Fruit fly (Drosophila melanogaster) whole organism, embryonic: ENCODE results near the gene Unc50.

Experiments used
- Aef1 ChIP-seq: fragments of 200-800 bp; sonication (Bioruptor generic); IDR thresholded peaks from 3 replicates; pipeline ENCODE4 v1.3.6; 2022; ENCODE audit warnings: missing biosample characterization, missing genetic modification characterization
- B-H2 ChIP-seq: fragments of 200-800 bp; sonication (Bioruptor generic); optimal IDR thresholded peaks from 2 replicates; lab custom pipeline; 2018; ENCODE audit warnings: missing biosample characterization, mild to moderate bottlenecking, missing genetic modification characterization
- BtbVII ChIP-seq: fragments of 200-800 bp; sonication (Bioruptor generic); optimal IDR thresholded peaks from 3 replicates; lab custom pipeline; 2017; ENCODE audit warnings: missing biosample characterization, mild to moderate bottlenecking, missing genetic modification characterization
- CG10321 ChIP-seq: fragments of 200-800 bp; sonication (Bioruptor generic); IDR thresholded peaks from 2 replicates; pipeline ENCODE4 v1.3.6; 2022; ENCODE audit warnings: missing biosample characterization, missing genetic modification characterization
- CG10959 ChIP-seq: fragments of 200-800 bp; sonication (Bioruptor generic); IDR thresholded peaks from 2 replicates; pipeline ENCODE4 v1.3.6; 2022; ENCODE audit warnings: missing biosample characterization, missing genetic modification characterization
- CG11085 ChIP-seq: fragments of 200-800 bp; sonication (Bioruptor generic); IDR thresholded peaks from 2 replicates; pipeline ENCODE4 v1.3.6; 2022; ENCODE audit warnings: missing biosample characterization, missing genetic modification characterization
- CG12071 ChIP-seq: fragments of 200-800 bp; sonication (Bioruptor generic); optimal IDR thresholded peaks from 3 replicates; lab custom pipeline; 2018; ENCODE audit warnings: missing biosample characterization, mild to moderate bottlenecking, missing genetic modification characterization
- CG12299 ChIP-seq: fragments of 200-800 bp; sonication (Bioruptor generic); optimal IDR thresholded peaks from 2 replicates; lab custom pipeline; 2018; ENCODE audit warnings: missing biosample characterization, mild to moderate bottlenecking, missing genetic modification characterization
- CG15479 ChIP-seq: fragments of 200-800 bp; sonication (Bioruptor generic); optimal IDR thresholded peaks from 3 replicates; lab custom pipeline; 2019; ENCODE audit warnings: missing biosample characterization, mild to moderate bottlenecking, missing genetic modification characterization, moderate library complexity
- CG16813 ChIP-seq: fragments of 200-800 bp; sonication (Bioruptor generic); IDR thresholded peaks from 3 replicates; pipeline ENCODE4 v1.3.6; 2022; ENCODE audit warnings: missing biosample characterization, missing genetic modification characterization; ENCODE audit not compliant: partially characterized antibody
- CG17328 ChIP-seq: fragments of 200-800 bp; sonication (Bioruptor generic); IDR thresholded peaks from 2 replicates; pipeline ENCODE4 v1.3.6; 2022; ENCODE audit warnings: missing biosample characterization, missing genetic modification characterization
- CG17829 ChIP-seq: fragments of 200-800 bp; optimal IDR thresholded peaks from 2 replicates; lab custom pipeline; 2019; ENCODE audit warnings: missing biosample characterization, mild to moderate bottlenecking, missing genetic modification characterization, moderate library complexity
- CG30020 ChIP-seq: fragments of 200-800 bp; optimal IDR thresholded peaks from 2 replicates; lab custom pipeline; 2019; ENCODE audit warnings: missing biosample characterization, mild to moderate bottlenecking, missing genetic modification characterization, moderate library complexity
- CG3163 ChIP-seq: fragments of 200-800 bp; sonication (Bioruptor generic); optimal IDR thresholded peaks from 3 replicates; lab custom pipeline; 2016; ENCODE audit warnings: missing biosample characterization, missing genetic modification characterization
- CG32767 ChIP-seq: fragments of 200-800 bp; sonication (Bioruptor generic); IDR thresholded peaks from 2 replicates; pipeline ENCODE4 v1.3.6; 2022; ENCODE audit warnings: missing biosample characterization, missing genetic modification characterization
- CG34422 ChIP-seq: fragments of 200-800 bp; sonication (Bioruptor generic); IDR thresholded peaks from 3 replicates; pipeline ENCODE4 v1.3.6; 2022; ENCODE audit warnings: missing biosample characterization, missing genetic modification characterization
- CG3726 ChIP-seq: fragments of 200-800 bp; sonication (Bioruptor generic); IDR thresholded peaks from 3 replicates; pipeline ENCODE4, ENCODE4 v1.3.6; 2022; ENCODE audit warnings: missing biosample characterization, missing genetic modification characterization
- CG5953 ChIP-seq: fragments of 200-800 bp; sonication (Bioruptor generic); IDR thresholded peaks from 2 replicates; pipeline ENCODE4 v1.3.6; 2022; ENCODE audit warnings: missing biosample characterization, missing genetic modification characterization
- CG6175 ChIP-seq: fragments of 200-800 bp; sonication (Bioruptor generic); IDR thresholded peaks from 3 replicates; pipeline ENCODE4 v1.3.6; 2022; ENCODE audit warnings: missing biosample characterization, missing genetic modification characterization
- CG6813 ChIP-seq: fragments of 200-800 bp; sonication (Bioruptor generic); optimal IDR thresholded peaks from 2 replicates; lab custom pipeline; 2017; ENCODE audit warnings: missing biosample characterization, missing genetic modification characterization, mild to moderate bottlenecking, moderate library complexity, missing genetic modification reagents
- CG9215 ChIP-seq: fragments of 200-800 bp; sonication (Bioruptor generic); IDR thresholded peaks from 2 replicates; pipeline ENCODE4 v1.3.6; 2022; ENCODE audit warnings: missing biosample characterization, missing genetic modification characterization
- CG9817 ChIP-seq: fragments of 200-800 bp; sonication (Bioruptor generic); optimal IDR thresholded peaks from 2 replicates; lab custom pipeline; 2018; ENCODE audit warnings: missing biosample characterization, mild to moderate bottlenecking, missing genetic modification characterization, moderate library complexity
- CTCF ChIP-seq: fragments of 200-800 bp; sonication (Bioruptor generic); optimal IDR thresholded peaks from 2 replicates; lab custom pipeline; 2017; ENCODE audit warnings: missing biosample characterization, mild to moderate bottlenecking, missing genetic modification characterization, moderate library complexity
- D19A ChIP-seq: fragments of 200-800 bp; optimal IDR thresholded peaks from 3 replicates; lab custom pipeline; 2019; ENCODE audit warnings: missing biosample characterization, mild to moderate bottlenecking, missing genetic modification characterization, moderate library complexity
- Fer3 ChIP-seq: fragments of 200-800 bp; sonication (Bioruptor generic); optimal IDR thresholded peaks from 2 replicates; lab custom pipeline; 2018; ENCODE audit warnings: missing biosample characterization, mild to moderate bottlenecking, missing genetic modification characterization, moderate library complexity
- HHEX ChIP-seq: fragments of 200-800 bp; sonication (Bioruptor generic); optimal IDR thresholded peaks from 3 replicates; lab custom pipeline; 2017; ENCODE audit warnings: missing biosample characterization, mild to moderate bottlenecking, missing genetic modification characterization, missing genetic modification reagents
- Hr3 ChIP-seq: fragments of 200-800 bp; sonication (Bioruptor generic); optimal IDR thresholded peaks from 3 replicates; lab custom pipeline; 2016; ENCODE audit warnings: missing biosample characterization, missing genetic modification characterization
- Hr78 ChIP-seq, 2 experiments: fragments of 200-800 bp in 1 of 2; fragments of >200 bp in 1 of 2; sonication (Bioruptor generic) in 1 of 2; optimal IDR thresholded peaks; 2 replicates each; lab custom pipeline; 2017 to 2019; ENCODE audit warnings: missing biosample characterization in 2 of 2, missing genetic modification characterization in 2 of 2, mild to moderate bottlenecking in 1 of 2, moderate library complexity in 1 of 2
- Lpt ChIP-seq: fragments of >200 bp; optimal IDR thresholded peaks from 2 replicates; lab custom pipeline; 2018; ENCODE audit warnings: missing biosample characterization, missing genetic modification characterization
- MESR4 ChIP-seq: fragments of 200-800 bp; sonication (Bioruptor generic); optimal IDR thresholded peaks from 2 replicates; lab custom pipeline; 2018; ENCODE audit warnings: missing biosample characterization, mild to moderate bottlenecking, missing genetic modification characterization, moderate library complexity
- MTF-1 ChIP-seq: fragments of 200-800 bp; sonication (Bioruptor generic); optimal IDR thresholded peaks from 2 replicates; lab custom pipeline; 2018; ENCODE audit warnings: missing biosample characterization, mild to moderate bottlenecking, missing genetic modification characterization, borderline replicate concordance
- NC2β ChIP-seq: fragments of 200-800 bp; sonication (Bioruptor generic); optimal IDR thresholded peaks from 2 replicates; lab custom pipeline; 2016; ENCODE audit warnings: missing biosample characterization, missing genetic modification characterization
- Nf-YC ChIP-seq: fragments of 200-800 bp; optimal IDR thresholded peaks from 3 replicates; lab custom pipeline; 2019; ENCODE audit warnings: missing biosample characterization, mild to moderate bottlenecking, missing genetic modification characterization, moderate library complexity
- Oaz ChIP-seq: fragments of 200-800 bp; sonication (Bioruptor generic); IDR thresholded peaks from 2 replicates; pipeline ENCODE4 v1.3.6; 2022; ENCODE audit warnings: missing biosample characterization, missing genetic modification characterization
- Ssrp ChIP-seq: fragments of 200-800 bp; sonication (Bioruptor generic); optimal IDR thresholded peaks from 2 replicates; lab custom pipeline; 2018; ENCODE audit warnings: missing biosample characterization, mild to moderate bottlenecking, missing genetic modification characterization, moderate library complexity
- bowl ChIP-seq: fragments of 200-800 bp; sonication (Bioruptor generic); IDR thresholded peaks from 2 replicates; pipeline ENCODE4 v1.3.6; 2022; ENCODE audit warnings: missing biosample characterization, missing genetic modification characterization
- hth ChIP-seq: fragments of >200 bp; optimal IDR thresholded peaks from 2 replicates; lab custom pipeline; 2017; ENCODE audit warnings: inconsistent platforms
- kah ChIP-seq: fragments of 200-800 bp; sonication (Bioruptor generic); optimal IDR thresholded peaks from 2 replicates; lab custom pipeline; 2018; ENCODE audit warnings: missing biosample characterization, mild to moderate bottlenecking, missing genetic modification characterization
- kay ChIP-seq: fragments of 200-800 bp; sonication (Bioruptor generic); optimal IDR thresholded peaks from 2 replicates; lab custom pipeline; 2016; ENCODE audit warnings: missing biosample characterization, missing genetic modification characterization
- kni ChIP-seq: fragments of 200-800 bp; sonication (Bioruptor generic); optimal IDR thresholded peaks from 3 replicates; lab custom pipeline; 2017; ENCODE audit warnings: mild to moderate bottlenecking, missing biosample characterization, missing genetic modification reagents, missing genetic modification characterization
- lola ChIP-seq, 3 experiments: fragments of >200 bp in 2 of 3; fragments of 200-800 bp in 1 of 3; sonication (Bioruptor generic) in 1 of 3; optimal IDR thresholded peaks; 2 replicates each; lab custom pipeline; 2017 to 2019; ENCODE audit warnings: missing biosample characterization in 3 of 3, missing genetic modification characterization in 3 of 3, mild to moderate bottlenecking in 1 of 3, moderate library complexity in 1 of 3
- mirr ChIP-seq: fragments of 200-800 bp; sonication (Bioruptor generic); optimal IDR thresholded peaks from 3 replicates; lab custom pipeline; 2018; ENCODE audit warnings: missing biosample characterization, mild to moderate bottlenecking, missing genetic modification characterization
- odd ChIP-seq: fragments of 200-800 bp; sonication (Bioruptor generic); optimal IDR thresholded peaks from 2 replicates; lab custom pipeline; 2017; ENCODE audit warnings: missing biosample characterization, mild to moderate bottlenecking, missing genetic modification characterization
- onecut ChIP-seq: fragments of 200-800 bp; sonication (Bioruptor generic); IDR thresholded peaks from 2 replicates; pipeline ENCODE4 v1.3.6; 2022; ENCODE audit warnings: missing biosample characterization, missing genetic modification characterization
- row ChIP-seq: fragments of 200-800 bp; sonication (Bioruptor generic); IDR thresholded peaks from 3 replicates; pipeline ENCODE4 v1.3.6; 2022; ENCODE audit warnings: missing biosample characterization, missing genetic modification characterization
- sens ChIP-seq: fragments of 200-800 bp; sonication (Bioruptor generic); peaks from one replicate; lab custom pipeline; 2016; ENCODE audit warnings: missing biosample characterization, missing genetic modification characterization
- so ChIP-seq: fragments of 200-800 bp; sonication (Bioruptor generic); IDR thresholded peaks from 3 replicates; pipeline ENCODE4 v1.3.6; 2022; ENCODE audit warnings: missing biosample characterization, missing genetic modification characterization
- tio ChIP-seq: fragments of 200-800 bp; sonication (Bioruptor generic); optimal IDR thresholded peaks from 2 replicates; lab custom pipeline; 2017; ENCODE audit warnings: missing biosample characterization, missing genetic modification characterization, inconsistent platforms
- toy ChIP-seq: fragments of 200-800 bp; sonication (Bioruptor generic); IDR thresholded peaks from 2 replicates; pipeline ENCODE4 v1.3.6; 2022; ENCODE audit warnings: missing biosample characterization, missing genetic modification characterization
- tup ChIP-seq: fragments of 200-800 bp; sonication (Bioruptor generic); optimal IDR thresholded peaks from 2 replicates; lab custom pipeline; 2016; ENCODE audit warnings: missing biosample characterization, mild to moderate bottlenecking, missing genetic modification characterization, moderate library complexity

The Unc50 gene

dm6 chr3R:8697772-8698259 is 21.4 kb upstream of the Unc50 start, which contains the start of gene hb (continued):
- no peak for TF ChIP-seq CG11085 (GFP tag; lab: Robert Waterston, UW)
- TF ChIP-seq CG17328 (GFP tag; lab: Robert Waterston, UW), result no peak
- TF ChIP-seq bowl (GFP tag; lab: Robert Waterston, UW), result no peak
- no peak for TF ChIP-seq D19A (tag; lab: Kevin White, UChicago)
- no peak for TF ChIP-seq Fer3 (tag; lab: Kevin White, UChicago)
- TF ChIP-seq Ssrp (tag; lab: Kevin White, UChicago), result no peak
- TF ChIP-seq Hr78 (GFP tag; optimal IDR thresholded peaks at IDR 0.05; lab: Kevin White, UChicago), result no peak
- TF ChIP-seq CG17829 (tag; lab: Kevin White, UChicago), result no peak
- no peak for TF ChIP-seq sens (GFP tag; lab: Kevin White, UChicago)
- TF ChIP-seq CG3726 (GFP tag; lab: Robert Waterston, UW), result no peak
- TF ChIP-seq CG9215 (GFP tag; lab: Robert Waterston, UW), result no peak
- TF ChIP-seq tup (GFP tag; lab: Kevin White, UChicago), result no peak
- no peak for TF ChIP-seq toy
- TF ChIP-seq CG3163 (GFP tag; lab: Kevin White, UChicago), result no peak
- TF ChIP-seq Aef1 (GFP tag; lab: Robert Waterston, UW), result no peak
- no peak for TF ChIP-seq kah
- no peak for TF ChIP-seq CG10959
- no peak for TF ChIP-seq Hr3 (GFP tag; lab: Kevin White, UChicago)
- TF ChIP-seq CTCF (GFP tag; lab: Kevin White, UChicago), result no peak
- no peak for TF ChIP-seq Lpt (GFP tag; lab: Kevin White, UChicago)
- no peak for TF ChIP-seq CG10321
- peak; percentile 27; the same call in 1 of the 3 replicates for TF ChIP-seq CG16813

- TF ChIP-seq row (GFP tag; lab: Robert Waterston, UW), result no peak
- peak; percentile 58 for TF ChIP-seq CG15479
- no peak for TF ChIP-seq kni
- TF ChIP-seq kay, result no peak
- TF ChIP-seq so, result peak; percentile 67; the same call in 1 of the 3 replicates
- no peak for TF ChIP-seq CG34422
- TF ChIP-seq onecut (GFP tag; lab: Robert Waterston, UW), result peak; percentile 14; the same call in 1 of the 2 replicates
- TF ChIP-seq CG5953 (GFP tag; lab: Robert Waterston, UW), result no peak
- TF ChIP-seq mirr, result peak; percentile 54
- no peak for TF ChIP-seq tio
- peak; percentile 63 for TF ChIP-seq CG12071
- TF ChIP-seq lola (GFP tag; optimal IDR thresholded peaks at IDR 0.05; lab: Kevin White, UChicago), result no peak
- peak; percentile 2 for TF ChIP-seq CG12299
- no peak for TF ChIP-seq CG9817 (tag; lab: Kevin White, UChicago)
- peak; percentile 84 for TF ChIP-seq BtbVII (GFP tag; lab: Kevin White, UChicago)
- TF ChIP-seq CG32767 (GFP tag; lab: Robert Waterston, UW), result no peak
- TF ChIP-seq B-H2 (GFP tag; lab: Kevin White, UChicago), result no peak
- no peak for TF ChIP-seq hth
- peak; percentile 20; the same call in 1 of the 2 replicates for TF ChIP-seq CG10321
- 0 out of 2 replicates have a peak, but pooled peaks have one; percentile 18 for TF ChIP-seq Oaz (GFP tag; lab: Robert Waterston, UW)
- TF ChIP-seq CG6175 (GFP tag; lab: Robert Waterston, UW), result no peak
- no peak for TF ChIP-seq CG30020
- peak; percentile 55 for TF ChIP-seq odd (GFP tag; lab: Kevin White, UChicago)
- TF ChIP-seq HHEX, result peak; percentile 32
- peak; percentile 9 for TF ChIP-seq MTF-1 (GFP tag; lab: Kevin White, UChicago)
- TF ChIP-seq CG6813 (GFP tag; lab: Kevin White, UChicago), result peak; percentile 21
- no peak for TF ChIP-seq NC2β
- peak; percentile 62 for TF ChIP-seq Fer3 (tag; lab: Kevin White, UChicago)
- TF ChIP-seq Nf-YC (tag; lab: Kevin White, UChicago), result peak; percentile 73
- TF ChIP-seq MESR4 (GFP tag; lab: Kevin White, UChicago), result no peak
Observed at dm6 chr3R:8694110-8694826, 17.9 kb upstream of the Unc50 start.
